Worm (Caenorhabditis elegans) whole organism, early embryonic: ENCODE results near the gene W06D11.3.

ENCODE experiments used
- B0310.2 ChIP-seq: sonication (generic microtip); optimal IDR thresholded peaks from 2 replicates; lab custom pipeline; 2016; ENCODE audit warnings: mild to moderate bottlenecking, missing genetic modification characterization, missing compliant biosample characterization
- F13C5.2 ChIP-seq: sonication (generic microtip); optimal IDR thresholded peaks from 2 replicates; lab custom pipeline; 2017; ENCODE audit warnings: mild to moderate bottlenecking, missing genetic modification characterization, inconsistent platforms, missing compliant biosample characterization
- aly-1 ChIP-seq: sonication (generic microtip); optimal IDR thresholded peaks from 2 replicates; lab custom pipeline; 2016; ENCODE audit warnings: missing genetic modification characterization, missing compliant biosample characterization
- ama-1 ChIP-seq: fragments of 150-350 bp; optimal IDR thresholded peaks from 2 replicates; lab custom pipeline; 2014
- ceh-13 ChIP-seq: fragments of 200-800 bp; sonication (Bioruptor generic); optimal IDR thresholded peaks from 2 replicates; lab custom pipeline; 2018; ENCODE audit warnings: mild to moderate bottlenecking, missing genetic modification characterization, missing compliant biosample characterization
- ceh-36 ChIP-seq: sonication (generic microtip); optimal IDR thresholded peaks from 2 replicates; lab custom pipeline; 2016; ENCODE audit warnings: missing genetic modification characterization, inconsistent platforms, missing compliant biosample characterization
- ets-7 ChIP-seq: sonication (generic microtip); optimal IDR thresholded peaks from 2 replicates; lab custom pipeline; 2016; ENCODE audit warnings: missing genotype, missing genetic modification characterization, missing compliant biosample characterization
- flt-1 ChIP-seq: fragments of 200-800 bp; sonication (Bioruptor generic); IDR thresholded peaks from 2 replicates; pipeline ENCODE4 v1.3.6; 2022; ENCODE audit warnings: missing genetic modification characterization, missing compliant biosample characterization
- hmbx-1 ChIP-seq: sonication (generic microtip); optimal IDR thresholded peaks from 2 replicates; lab custom pipeline; 2016; ENCODE audit warnings: mild to moderate bottlenecking, missing genetic modification characterization, missing compliant biosample characterization
- hmg-4 ChIP-seq: fragments of 200-800 bp; sonication (Bioruptor generic); optimal IDR thresholded peaks from 2 replicates; lab custom pipeline; 2018; ENCODE audit warnings: mild to moderate bottlenecking, missing genetic modification characterization, missing compliant biosample characterization
- hnd-1 ChIP-seq: sonication (generic microtip); optimal IDR thresholded peaks from 2 replicates; lab custom pipeline; 2016; ENCODE audit warnings: missing genetic modification characterization, missing compliant biosample characterization
- pes-1 ChIP-seq: fragments of 200-800 bp; sonication (Bioruptor generic); IDR thresholded peaks from 2 replicates; pipeline ENCODE4 v1.3.6; 2022; ENCODE audit warnings: missing genetic modification reagents, missing genetic modification characterization, missing compliant biosample characterization
- scrt-1 ChIP-seq: fragments of 200-800 bp; sonication (Bioruptor generic); IDR thresholded peaks from 2 replicates; pipeline ENCODE4 v1.3.6; 2022; ENCODE audit warnings: missing genetic modification characterization, missing compliant biosample characterization
- sea-1 ChIP-seq: fragments of 200-800 bp; sonication (Bioruptor generic); conservative IDR thresholded peaks from 2 replicates; pipeline ENCODE4 v1.3.6; 2022; ENCODE audit warnings: missing genetic modification characterization, missing compliant biosample characterization
- tbx-11 ChIP-seq: fragments of 200-800 bp; sonication (Bioruptor generic); IDR thresholded peaks from 2 replicates; pipeline ENCODE4 v1.3.6; 2022; ENCODE audit warnings: missing genetic modification characterization, missing compliant biosample characterization
- tbx-37 ChIP-seq: fragments of 200-800 bp; sonication (Bioruptor generic); conservative IDR thresholded peaks from 2 replicates; pipeline ENCODE4 v1.3.6; 2022; ENCODE audit warnings: missing genetic modification reagents, missing genetic modification characterization, missing compliant biosample characterization
- tra-4 ChIP-seq: sonication (generic microtip); optimal IDR thresholded peaks from 2 replicates; lab custom pipeline; 2017; ENCODE audit warnings: missing genetic modification characterization, missing compliant biosample characterization

W06D11.3 gene

DNA sequence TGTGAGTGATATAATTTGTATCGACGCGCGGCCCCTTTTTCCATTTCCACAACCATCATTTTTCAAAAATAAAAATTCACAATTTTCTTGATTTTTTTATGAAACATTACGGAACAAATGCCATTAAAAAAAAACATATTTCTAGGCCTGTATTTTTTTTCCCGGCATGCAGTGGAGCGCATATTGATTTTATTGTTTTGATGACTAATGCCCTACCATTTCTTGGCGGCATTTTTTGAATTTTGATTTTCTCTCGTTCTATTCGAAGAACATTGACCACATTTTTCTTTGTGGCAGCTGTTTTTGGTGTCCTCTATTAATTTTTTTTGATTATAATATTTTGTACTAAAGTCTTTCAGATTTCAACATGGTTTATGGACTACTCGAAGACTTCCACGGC lies at the start of gene W06D11.3:
W06D11.3 (plus strand) TSS at position 360 of the 400 bp plus-strand sequence.
- TF ChIP-seq B0310.2 (tag; lab: Kevin White, UChicago), result no peak
- no peak for TF ChIP-seq ceh-13 (GFP tag; lab: Kevin White, UChicago)
- TF ChIP-seq scrt-1, result no peak
- TF ChIP-seq F13C5.2 (tag; lab: Kevin White, UChicago), result no peak
- TF ChIP-seq hmg-4 (GFP tag; lab: Kevin White, UChicago), result no peak
- TF ChIP-seq hnd-1, result no peak

DNA sequence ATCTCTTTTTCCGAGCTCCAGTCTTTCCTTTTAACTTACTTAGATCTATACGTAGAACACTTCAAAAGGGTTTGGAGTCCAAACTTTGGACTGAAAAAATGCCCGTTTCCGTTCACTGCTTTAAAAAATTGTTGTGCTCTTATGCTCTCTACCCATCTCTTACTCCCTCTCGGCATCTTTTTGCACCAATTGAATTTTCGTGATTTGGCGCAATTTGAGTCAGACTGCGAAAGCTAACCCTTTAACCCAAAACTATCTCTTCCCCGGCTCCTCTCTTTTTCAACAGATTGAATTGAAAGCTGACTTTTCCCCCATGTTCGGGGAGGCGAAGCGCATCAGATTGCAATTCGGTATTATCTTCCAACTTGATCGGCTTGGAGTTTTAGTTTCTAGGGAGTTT lies 46.3 kb upstream of the W06D11.3 start:
- TF ChIP-seq aly-1 (tag; lab: Kevin White, UChicago) (no peak), ceh-36 (tag; lab: Kevin White, UChicago) (no peak), ceh-13 (GFP tag; lab: Kevin White, UChicago) (no peak), scrt-1 (no peak), sea-1 (GFP tag; lab: Robert Waterston, UW) (no peak), tbx-37 (GFP tag; lab: Robert Waterston, UW) (no peak), flt-1 (GFP tag; lab: Robert Waterston, UW) (no peak), hmg-4 (GFP tag; lab: Kevin White, UChicago) (no peak), hnd-1 (no peak), tbx-11 (no peak), B0310.2 (tag; lab: Kevin White, UChicago) (no peak), tra-4 (no peak), ama-1 (lab: Kevin White, UChicago) (no peak), hmbx-1 (tag; lab: Kevin White, UChicago) (no peak), ets-7 (tag; lab: Kevin White, UChicago) (no peak), F13C5.2 (tag; lab: Kevin White, UChicago) (no peak), pes-1 (GFP tag; lab: Robert Waterston, UW) (no peak)

DNA sequence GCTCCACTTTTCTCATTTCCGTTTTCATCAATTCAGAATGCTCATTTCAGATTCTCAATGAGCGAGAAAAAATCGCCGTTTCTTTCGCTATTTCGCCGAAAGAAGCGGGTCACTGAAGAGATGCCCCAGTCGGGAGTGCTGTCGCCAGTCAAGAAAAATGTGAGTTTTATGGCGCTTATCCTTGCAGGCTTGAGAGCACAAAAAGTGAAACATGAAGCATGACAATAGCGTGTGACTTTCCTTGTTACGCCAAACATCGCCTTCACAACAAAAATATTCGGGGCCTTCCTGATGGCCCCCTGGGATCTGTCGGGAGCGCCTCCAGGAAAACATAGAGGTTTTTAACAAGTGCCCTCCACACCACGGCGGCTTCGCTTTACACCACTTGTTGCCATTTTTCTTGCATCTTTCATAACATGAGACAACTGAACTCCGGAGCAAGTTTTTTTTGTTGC lies 41.9 kb upstream of the W06D11.3 start, which contains the start of gene E01G6.2:
E01G6.2 (plus strand) TSS at position 51 of the 455 bp plus-strand sequence.
- no peak for TF ChIP-seq pes-1 (GFP tag; lab: Robert Waterston, UW)
- TF ChIP-seq tbx-11, result no peak
- TF ChIP-seq tra-4, result no peak
- no peak for TF ChIP-seq sea-1 (GFP tag; lab: Robert Waterston, UW)
- no peak for TF ChIP-seq tbx-37 (GFP tag; lab: Robert Waterston, UW)
- no peak for TF ChIP-seq ceh-13 (GFP tag; lab: Kevin White, UChicago)
- TF ChIP-seq hmg-4 (GFP tag; lab: Kevin White, UChicago), result no peak
- TF ChIP-seq hnd-1, result no peak
- TF ChIP-seq F13C5.2 (tag; lab: Kevin White, UChicago), result no peak
- no peak for TF ChIP-seq flt-1 (GFP tag; lab: Robert Waterston, UW)
- no peak for TF ChIP-seq hmbx-1 (tag; lab: Kevin White, UChicago)
- TF ChIP-seq aly-1 (tag; lab: Kevin White, UChicago), result no peak
- TF ChIP-seq ama-1 (lab: Kevin White, UChicago), result no peak
- no peak for TF ChIP-seq ets-7 (tag; lab: Kevin White, UChicago)
- TF ChIP-seq scrt-1, result no peak
- no peak for TF ChIP-seq B0310.2 (tag; lab: Kevin White, UChicago)
- no peak for TF ChIP-seq ceh-36 (tag; lab: Kevin White, UChicago)

ce11 chrX:12260381-12260931 lies 38.0 kb upstream of the W06D11.3 start, which contains the start of gene E01G6.1:
TSS of gene E01G6.1 (plus strand) at chrX:12260881.
- TF ChIP-seq ceh-13 (GFP tag; lab: Kevin White, UChicago) (no peak), pes-1 (GFP tag; lab: Robert Waterston, UW) (no peak)

DNA sequence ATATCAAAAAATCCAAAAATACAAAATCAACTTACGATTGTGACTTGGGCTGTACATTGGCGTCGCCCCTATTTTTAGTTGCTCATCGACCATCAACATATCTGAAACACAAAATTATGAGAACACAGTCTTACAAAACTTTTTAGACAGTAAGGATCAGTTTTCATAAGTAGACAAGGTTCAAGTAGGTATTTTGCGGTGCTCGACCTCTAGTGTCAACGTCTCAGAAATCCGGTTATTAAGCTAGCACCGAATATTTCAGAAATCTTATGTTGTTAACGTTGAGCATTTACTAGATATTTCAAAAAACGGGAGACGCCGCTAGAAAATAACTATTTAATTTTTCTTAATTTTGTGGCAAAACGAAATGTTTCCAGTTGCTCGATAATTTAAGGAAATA lies 27.6 kb upstream of the W06D11.3 start, which contains the start of gene otpl-8:
otpl-8 (minus strand) TSS at position 101 of the 400 bp plus-strand sequence.
- TF ChIP-seq tbx-37 (GFP tag; lab: Robert Waterston, UW) (no peak), tbx-11 (no peak)

ce11 chrX:12273870-12274269 lies 24.6 kb upstream of the W06D11.3 start, which contains the start of gene H19J13.2:
TSS of gene H19J13.2 (minus strand) at chrX:12273970.
- TF ChIP-seq ama-1 (lab: Kevin White, UChicago) (no peak), ceh-13 (GFP tag; lab: Kevin White, UChicago) (no peak), flt-1 (GFP tag; lab: Robert Waterston, UW) (no peak), hmg-4 (GFP tag; lab: Kevin White, UChicago) (no peak), B0310.2 (tag; lab: Kevin White, UChicago) (no peak), pes-1 (GFP tag; lab: Robert Waterston, UW) (no peak), ets-7 (tag; lab: Kevin White, UChicago) (no peak), ceh-36 (tag; lab: Kevin White, UChicago) (no peak), F13C5.2 (tag; lab: Kevin White, UChicago) (no peak)

DNA sequence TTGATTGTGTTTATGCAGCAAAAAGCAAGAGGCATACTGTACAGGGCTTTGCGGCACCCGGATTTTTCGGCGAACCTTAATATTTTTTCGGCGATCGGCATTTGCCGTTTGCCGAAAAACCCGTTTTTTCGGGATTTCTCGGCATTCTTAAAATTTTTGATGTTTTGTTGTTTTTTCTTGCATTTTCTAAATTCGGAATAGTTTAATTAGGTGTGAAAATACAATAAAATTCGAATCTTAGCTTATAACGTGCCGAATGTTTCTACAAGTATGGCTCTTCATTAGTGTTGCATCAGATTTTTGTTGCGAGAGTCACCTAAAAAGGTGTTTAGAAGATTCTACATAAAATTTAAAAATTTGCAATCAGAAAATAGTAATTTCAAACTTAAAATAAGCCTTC lies 22.9 kb upstream of the W06D11.3 start, which contains the start of gene C04B4.6:
C04B4.6 (minus strand) TSS at position 101 of the 400 bp plus-strand sequence.
- TF ChIP-seq ceh-13 (GFP tag; lab: Kevin White, UChicago), result no peak

- TF ChIP-seq F13C5.2 (tag; lab: Kevin White, UChicago) (no peak), hmbx-1 (tag; lab: Kevin White, UChicago) (no peak), tbx-11 (no peak), scrt-1 (no peak), hnd-1 (no peak), tra-4 (no peak)
These were observed 18.0 kb upstream of the W06D11.3 start, which contains the start of gene C04B4.1 for ce11 chrX:12280477-12280876. TSS of gene C04B4.1 (plus strand) at chrX:12280777.
